ENCODE assay signal across 4 worm cellular contexts in the genomic region with DNA sequence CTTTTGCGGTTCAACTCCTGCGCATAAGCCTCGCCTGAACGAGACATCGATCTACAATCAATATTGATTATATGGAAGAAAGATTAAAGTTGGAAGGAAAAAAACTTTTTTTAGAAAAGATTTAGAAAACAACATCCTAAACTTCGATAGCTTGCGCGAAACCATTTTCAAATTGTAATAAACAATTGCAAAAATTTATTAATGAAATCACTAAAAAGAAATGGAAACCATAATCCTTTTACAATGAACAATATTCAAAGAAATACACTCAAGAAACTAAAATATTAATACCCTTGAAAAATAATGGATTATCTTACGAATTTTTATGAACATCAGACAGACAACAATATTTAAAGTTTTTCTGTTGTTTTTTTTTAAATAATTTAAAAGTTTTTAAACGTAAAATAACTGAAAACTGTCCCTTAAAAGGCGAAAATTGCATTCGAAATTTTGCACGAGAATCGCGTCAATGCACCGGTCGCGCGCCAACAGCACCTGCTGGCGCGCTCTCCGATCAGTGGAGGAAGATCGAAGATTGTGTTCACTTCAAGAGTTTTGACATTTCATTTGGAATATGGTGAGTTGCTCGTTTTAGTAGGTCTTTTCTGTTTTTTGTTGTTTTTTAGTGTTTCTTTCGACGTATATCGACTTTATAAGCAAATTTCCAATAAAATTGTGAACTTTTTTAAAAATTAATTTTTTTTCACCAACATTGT.
TF ChIP-seq lines count a peak whose summit lies in the region.

A gene (minus strand): TSS at position 51 of the 716 bp plus-strand sequence.
A gene (plus strand): TSS at position 524 of the 716 bp plus-strand sequence.

TF ChIP-seq in whole organism, L2 larva, 48 proteins besides CTCF, POLR2A, EP300 and RAD21 (continues in another document):
- TF ChIP-seq egl-27 (tag; optimal IDR thresholded peaks at IDR 0.05; lab: Kevin White, UChicago) (no peak), ZK546.5 (tag; optimal IDR thresholded peaks at IDR 0.05; lab: Kevin White, UChicago) (no peak), nhr-77 (tag; optimal IDR thresholded peaks at IDR 0.05; lab: Kevin White, UChicago) (no peak), lin-11 (tag; optimal IDR thresholded peaks at IDR 0.05; lab: Kevin White, UChicago) (peak; percentile 19), lin-13 (GFP tag; optimal IDR thresholded peaks at IDR 0.05; lab: Kevin White, UChicago) (peak; percentile 42), dmd-4 (tag; optimal IDR thresholded peaks at IDR 0.05; lab: Kevin White, UChicago) (no peak), snpc-4 (tag; optimal IDR thresholded peaks at IDR 0.05; lab: Kevin White, UChicago) (no peak), nhr-25 (tag; optimal IDR thresholded peaks at IDR 0.05; lab: Kevin White, UChicago) (peak; percentile 75), alr-1 (tag; optimal IDR thresholded peaks at IDR 0.05; lab: Kevin White, UChicago) (no peak), nhr-10 (tag; optimal IDR thresholded peaks at IDR 0.05; lab: Kevin White, UChicago) (no peak), mbf-1 (tag; optimal IDR thresholded peaks at IDR 0.05; lab: Kevin White, UChicago) (no peak), nhr-237 (tag; optimal IDR thresholded peaks at IDR 0.05; lab: Kevin White, UChicago) (no peak), crh-2 (tag; optimal IDR thresholded peaks at IDR 0.05; lab: Kevin White, UChicago) (peak; percentile 78), F13H6.1 (tag; optimal IDR thresholded peaks at IDR 0.05; lab: Kevin White, UChicago) (peak; percentile 69), nhr-21 (tag; optimal IDR thresholded peaks at IDR 0.05; lab: Kevin White, UChicago) (peak; percentile 49), ztf-4 (tag; optimal IDR thresholded peaks at IDR 0.05; lab: Kevin White, UChicago) (no peak), mab-5 (tag; optimal IDR thresholded peaks at IDR 0.05; lab: Kevin White, UChicago) (peak; percentile 34), zag-1 (tag; optimal IDR thresholded peaks at IDR 0.05; lab: Kevin White, UChicago) (no peak), mdl-1 (tag; optimal IDR thresholded peaks at IDR 0.05; lab: Kevin White, UChicago) (no peak), unc-39 (tag; optimal IDR thresholded peaks at IDR 0.05; lab: Kevin White, UChicago) (no peak), sma-9 (GFP tag; optimal IDR thresholded peaks at IDR 0.05; lab: Kevin White, UChicago) (peak; percentile 83), sma-9 (tag; optimal IDR thresholded peaks at IDR 0.05; lab: Kevin White, UChicago) (no peak)

TF ChIP-seq in whole organism, L4 larva, 104 proteins besides CTCF, POLR2A, EP300 and RAD21 (continues in another document):
- TF ChIP-seq set-16 (GFP tag; IDR thresholded peaks at IDR 0.05; lab: Robert Waterston, UW) (0 out of 2 replicates have a peak, but pooled peaks have one; percentile 17), ZK546.5 (tag; optimal IDR thresholded peaks at IDR 0.05; lab: Kevin White, UChicago) (no peak), zip-11 (GFP tag; IDR thresholded peaks at IDR 0.05; lab: Robert Waterston, UW) (no peak), nhr-41 (GFP tag; IDR thresholded peaks at IDR 0.05; lab: Robert Waterston, UW) (no peak), php-3 (GFP tag; IDR thresholded peaks at IDR 0.05; lab: Robert Waterston, UW) (no peak), snpc-1.2 (GFP tag; IDR thresholded peaks at IDR 0.05; lab: Robert Waterston, UW) (no peak), dve-1 (tag; optimal IDR thresholded peaks at IDR 0.05; lab: Kevin White, UChicago; ENCODE audit: insufficient read depth) (peak; percentile 71), jun-1 (tag; optimal IDR thresholded peaks at IDR 0.05; lab: Kevin White, UChicago) (no peak), vab-7 (GFP tag; IDR thresholded peaks at IDR 0.05; lab: Robert Waterston, UW) (no peak), hif-1 (tag; optimal IDR thresholded peaks at IDR 0.05; lab: Kevin White, UChicago) (no peak), Y48G9A.11 (GFP tag; IDR thresholded peaks at IDR 0.05; lab: Robert Waterston, UW) (no peak), aha-1 (tag; lab: Kevin White, UChicago) (peak; percentile 85), duxl-1 (tag; optimal IDR thresholded peaks at IDR 0.05; lab: Kevin White, UChicago; ENCODE audit: poor library complexity) (peak; percentile 23), lir-3 (tag; optimal IDR thresholded peaks at IDR 0.05; lab: Kevin White, UChicago) (no peak), lin-29 (GFP tag; IDR thresholded peaks at IDR 0.05; lab: Robert Waterston, UW) (no peak), nhr-48 (tag; optimal IDR thresholded peaks at IDR 0.05; lab: Kevin White, UChicago) (peak; percentile 28), hlh-11 (tag; optimal IDR thresholded peaks at IDR 0.05; lab: Kevin White, UChicago) (peak; percentile 67), ceh-32 (tag; optimal IDR thresholded peaks at IDR 0.05; lab: Kevin White, UChicago; ENCODE audit: poor library complexity) (no peak), mes-2 (tag; optimal IDR thresholded peaks at IDR 0.05; lab: Kevin White, UChicago; ENCODE audit: poor library complexity, severe bottlenecking) (peak; percentile 80), ceh-20 (GFP tag; IDR thresholded peaks at IDR 0.05; lab: Robert Waterston, UW) (no peak), hlh-30 (tag; optimal IDR thresholded peaks at IDR 0.05; lab: Kevin White, UChicago; ENCODE audit: insufficient read depth) (peak; percentile 60)

TF ChIP-seq in whole organism, late embryonic, 69 proteins besides CTCF, POLR2A, EP300 and RAD21:
- TF ChIP-seq nfya-1 (tag; optimal IDR thresholded peaks at IDR 0.05; lab: Kevin White, UChicago) (peak; percentile 55), ceh-14 (tag; optimal IDR thresholded peaks at IDR 0.05; lab: Kevin White, UChicago) (peak; percentile 37), ceh-31 (tag; optimal IDR thresholded peaks at IDR 0.05; lab: Kevin White, UChicago) (peak; percentile 4), elt-2 (tag; optimal IDR thresholded peaks at IDR 0.05; lab: Kevin White, UChicago) (peak; percentile 4), tbx-2 (tag; optimal IDR thresholded peaks at IDR 0.05; lab: Kevin White, UChicago) (peak; percentile 31), ref-2 (tag; optimal IDR thresholded peaks at IDR 0.05; lab: Kevin White, UChicago) (no peak), hlh-8 (tag; optimal IDR thresholded peaks at IDR 0.05; lab: Kevin White, UChicago) (no peak), eyg-1 (tag; optimal IDR thresholded peaks at IDR 0.05; lab: Kevin White, UChicago) (no peak)

TF ChIP-seq in whole organism, mixed stage, embryonic, 35 proteins besides CTCF, POLR2A, EP300 and RAD21:
- TF ChIP-seq nhr-12 (tag; optimal IDR thresholded peaks at IDR 0.05; lab: Kevin White, UChicago) (no peak), sem-2 (GFP tag; optimal IDR thresholded peaks at IDR 0.05; lab: Kevin White, UChicago) (no peak), lsy-2 (tag; optimal IDR thresholded peaks at IDR 0.05; lab: Kevin White, UChicago) (peak; percentile 51), hlh-1 (tag; optimal IDR thresholded peaks at IDR 0.05; lab: Kevin White, UChicago) (no peak), ceh-83 (GFP tag; optimal IDR thresholded peaks at IDR 0.05; lab: Kevin White, UChicago) (no peak), nhr-28 (tag; optimal IDR thresholded peaks at IDR 0.05; lab: Kevin White, UChicago) (no peak), pha-4 (tag; optimal IDR thresholded peaks at IDR 0.05; lab: Kevin White, UChicago) (peak; percentile 45), cnd-1 (tag; optimal IDR thresholded peaks at IDR 0.05; lab: Kevin White, UChicago) (no peak), elt-1 (tag; optimal IDR thresholded peaks at IDR 0.05; lab: Kevin White, UChicago; ENCODE audit: borderline replicate concordance, insufficient read depth) (no peak), mls-2 (tag; optimal IDR thresholded peaks at IDR 0.05; lab: Kevin White, UChicago) (no peak), nhr-2 (tag; optimal IDR thresholded peaks at IDR 0.05; lab: Kevin White, UChicago) (no peak), ceh-39 (tag; optimal IDR thresholded peaks at IDR 0.05; lab: Kevin White, UChicago) (no peak), M03D4.4 (tag; optimal IDR thresholded peaks at IDR 0.05; lab: Kevin White, UChicago) (no peak), lin-13 (tag; optimal IDR thresholded peaks at IDR 0.05; lab: Kevin White, UChicago) (peak; percentile 74), bed-3 (GFP tag; optimal IDR thresholded peaks at IDR 0.05; lab: Kevin White, UChicago) (no peak), nhr-237 (tag; optimal IDR thresholded peaks at IDR 0.05; lab: Kevin White, UChicago) (peak; percentile 51), ham-2 (GFP tag; optimal IDR thresholded peaks at IDR 0.05; lab: Kevin White, UChicago) (no peak), mep-1 (tag; optimal IDR thresholded peaks at IDR 0.05; lab: Kevin White, UChicago) (peak; percentile 66), blmp-1 (tag; optimal IDR thresholded peaks at IDR 0.05; lab: Kevin White, UChicago) (no peak), ces-1 (GFP tag; optimal IDR thresholded peaks at IDR 0.05; lab: Kevin White, UChicago) (peak; percentile 25), drap-1 (GFP tag; optimal IDR thresholded peaks at IDR 0.05; lab: Kevin White, UChicago) (no peak), unc-39 (tag; optimal IDR thresholded peaks at IDR 0.05; lab: Kevin White, UChicago) (no peak), lin-32 (GFP tag; optimal IDR thresholded peaks at IDR 0.05; lab: Kevin White, UChicago) (no peak), elt-3 (tag; optimal IDR thresholded peaks at IDR 0.05; lab: Kevin White, UChicago) (no peak)
